Worm (Caenorhabditis elegans): ENCODE results near the gene delm-1.

Gene delm-1

DNA sequence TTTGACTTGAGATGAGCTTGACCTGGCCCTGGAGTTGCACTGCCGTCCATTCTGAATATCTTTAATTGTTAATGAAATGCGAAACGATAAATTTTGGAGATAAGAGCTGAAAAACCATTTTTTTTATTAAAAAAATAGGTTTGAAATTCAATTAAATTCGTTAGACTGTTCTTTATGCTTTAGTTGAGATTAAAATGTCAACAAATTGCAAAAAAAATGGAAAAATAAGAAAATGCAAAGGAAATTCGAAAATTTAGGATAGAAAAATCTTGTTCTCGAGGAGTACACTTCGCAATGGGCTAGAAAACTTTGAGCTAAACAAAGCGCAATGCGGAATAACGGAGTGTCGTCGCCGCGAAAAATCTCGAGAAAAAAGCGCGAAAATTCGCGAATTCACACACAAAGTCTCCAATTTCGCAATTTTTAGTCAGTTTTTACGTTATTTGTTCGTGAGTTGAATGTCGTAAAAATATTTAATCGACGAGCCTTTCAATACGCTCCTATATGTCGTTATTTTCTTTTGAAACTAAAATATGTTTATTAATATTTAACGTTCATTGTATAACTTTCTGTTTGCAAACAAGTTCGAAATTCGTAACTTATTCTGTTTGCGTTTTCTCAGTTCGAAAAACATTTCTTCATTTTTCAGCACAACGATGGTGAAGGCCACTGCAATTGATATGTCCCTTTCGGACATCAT is 11.7 kb upstream of the delm-1 start, which contains the start of the genes rpb-12 and aly-2:
Gene rpb-12, minus strand, starts transcription at position 51 of the 700 bp plus-strand sequence.
Gene aly-2, plus strand, starts transcription at position 650 of the 700 bp plus-strand sequence.
- TF ChIP-seq med-1 (GFP tag; optimal IDR thresholded peaks at IDR 0.05; ENCODE audit: insufficient read depth) (no peak), klf-2 (GFP tag; conservative IDR thresholded peaks at IDR 0.05) (no peak), cog-1 (tag; optimal IDR thresholded peaks at IDR 0.05) (no peak), ref-1 (GFP tag; conservative IDR thresholded peaks at IDR 0.05) (no peak), tab-1 (GFP tag; IDR thresholded peaks at IDR 0.05) (no peak), ztf-29 (GFP tag; IDR thresholded peaks at IDR 0.05) (no peak), T22C8.4 (GFP tag; IDR thresholded peaks at IDR 0.05) (no peak), flt-1 (GFP tag; IDR thresholded peaks at IDR 0.05) (no peak), ztf-23 (GFP tag; IDR thresholded peaks at IDR 0.05) (no peak)

DNA sequence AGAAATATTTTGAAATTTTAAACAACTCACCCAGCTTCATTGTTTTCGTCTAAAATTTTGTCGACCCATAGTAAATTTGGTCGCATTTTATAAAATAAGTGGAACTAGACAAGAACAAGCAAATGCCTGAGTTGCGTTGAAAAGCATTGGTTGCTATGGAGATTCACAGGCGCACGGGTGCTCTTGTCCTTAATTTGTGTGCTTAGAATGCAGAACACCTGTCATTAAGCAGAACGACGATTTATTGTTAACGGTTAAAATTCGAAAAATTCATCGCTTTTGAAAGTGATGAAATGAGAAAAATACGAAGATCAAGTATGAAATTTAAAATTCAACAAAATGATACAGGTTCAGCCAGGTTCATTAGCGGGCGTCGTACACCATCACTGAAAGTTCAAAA is 10.8 kb upstream of the delm-1 start, which contains the start of gene daf-10:
Gene daf-10, minus strand, starts transcription at position 101 of the 400 bp plus-strand sequence.
- TF ChIP-seq tab-1 (GFP tag; IDR thresholded peaks at IDR 0.05), result no peak
- TF ChIP-seq klf-2 (GFP tag; conservative IDR thresholded peaks at IDR 0.05), result no peak
- TF ChIP-seq T22C8.4 (GFP tag; IDR thresholded peaks at IDR 0.05), result no peak
- TF ChIP-seq ztf-29 (GFP tag; IDR thresholded peaks at IDR 0.05), result no peak
- no peak for TF ChIP-seq ztf-23 (GFP tag; IDR thresholded peaks at IDR 0.05)
- no peak for TF ChIP-seq med-1 (GFP tag; optimal IDR thresholded peaks at IDR 0.05; ENCODE audit: insufficient read depth)
- TF ChIP-seq ref-1 (GFP tag; conservative IDR thresholded peaks at IDR 0.05), result no peak
- TF ChIP-seq cog-1 (tag; optimal IDR thresholded peaks at IDR 0.05), result no peak
- no peak for TF ChIP-seq flt-1 (GFP tag; IDR thresholded peaks at IDR 0.05)

DNA sequence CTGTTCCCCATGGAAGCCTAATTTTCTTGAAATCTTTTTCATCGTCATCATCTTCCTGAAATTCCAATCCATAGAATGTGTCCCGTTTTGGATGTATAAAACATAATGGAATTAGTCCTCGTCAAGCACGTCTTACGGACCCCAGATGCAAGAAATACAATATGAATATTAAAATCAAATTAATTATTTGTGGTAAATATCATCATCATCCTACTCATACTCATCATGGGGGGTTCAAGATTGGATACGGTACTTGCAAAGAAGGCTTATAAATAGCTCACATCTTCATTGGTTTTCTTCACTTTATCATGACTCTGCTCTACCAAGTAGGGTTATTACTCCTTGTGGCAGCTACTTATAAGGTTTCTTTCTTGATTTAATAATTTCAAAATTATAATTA is 9.1 kb upstream of the delm-1 start, which contains the start of gene flp-1:
Gene flp-1, plus strand, starts transcription at position 301 of the 400 bp plus-strand sequence.
- TF ChIP-seq ztf-23 (GFP tag; IDR thresholded peaks at IDR 0.05) (no peak), ref-1 (GFP tag; conservative IDR thresholded peaks at IDR 0.05) (no peak), flt-1 (GFP tag; IDR thresholded peaks at IDR 0.05) (no peak), klf-2 (GFP tag; conservative IDR thresholded peaks at IDR 0.05) (no peak), T22C8.4 (GFP tag; IDR thresholded peaks at IDR 0.05) (no peak), cog-1 (tag; optimal IDR thresholded peaks at IDR 0.05) (no peak)

DNA sequence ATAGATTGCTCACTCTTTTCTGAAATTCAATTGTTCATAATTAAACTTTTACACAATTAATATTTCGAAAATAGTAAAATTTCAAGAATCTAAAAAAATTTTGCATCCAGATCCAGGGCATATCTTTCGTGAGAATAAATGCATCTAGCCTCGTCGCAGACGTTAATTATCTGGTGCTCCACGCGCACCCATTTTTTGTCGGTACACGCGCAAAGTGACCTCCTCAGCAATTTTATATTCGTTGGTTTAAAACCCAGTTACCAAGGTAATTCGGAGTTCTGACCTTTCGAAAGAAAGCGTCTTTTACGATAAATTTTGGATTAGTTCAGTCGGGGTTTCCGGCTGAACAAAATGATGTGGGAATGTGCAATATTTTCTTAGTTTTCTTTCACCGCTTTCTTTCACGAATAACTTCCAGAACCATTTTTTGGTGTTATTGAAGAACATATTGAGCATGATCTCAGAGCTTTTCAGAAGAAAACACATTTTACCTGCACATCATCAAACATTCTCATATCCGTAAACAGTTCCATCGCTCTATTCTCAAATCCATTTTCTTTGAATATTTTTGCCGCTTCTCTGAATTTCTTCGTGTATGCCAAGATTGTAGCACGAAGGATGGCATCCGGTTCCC is 5.0 kb upstream of the delm-1 start:
- TF ChIP-seq klf-2 (GFP tag; conservative IDR thresholded peaks at IDR 0.05), result no peak
- no peak for TF ChIP-seq med-1 (GFP tag; optimal IDR thresholded peaks at IDR 0.05; ENCODE audit: insufficient read depth)
- TF ChIP-seq ztf-29 (GFP tag; IDR thresholded peaks at IDR 0.05), result no peak
- TF ChIP-seq cog-1 (tag; optimal IDR thresholded peaks at IDR 0.05), result no peak
- no peak for TF ChIP-seq ztf-23 (GFP tag; IDR thresholded peaks at IDR 0.05)
- no peak for TF ChIP-seq flt-1 (GFP tag; IDR thresholded peaks at IDR 0.05)
- TF ChIP-seq ref-1 (GFP tag; conservative IDR thresholded peaks at IDR 0.05), result no peak
- no peak for TF ChIP-seq T22C8.4 (GFP tag; IDR thresholded peaks at IDR 0.05)
- TF ChIP-seq tab-1 (GFP tag; IDR thresholded peaks at IDR 0.05), result no peak

DNA sequence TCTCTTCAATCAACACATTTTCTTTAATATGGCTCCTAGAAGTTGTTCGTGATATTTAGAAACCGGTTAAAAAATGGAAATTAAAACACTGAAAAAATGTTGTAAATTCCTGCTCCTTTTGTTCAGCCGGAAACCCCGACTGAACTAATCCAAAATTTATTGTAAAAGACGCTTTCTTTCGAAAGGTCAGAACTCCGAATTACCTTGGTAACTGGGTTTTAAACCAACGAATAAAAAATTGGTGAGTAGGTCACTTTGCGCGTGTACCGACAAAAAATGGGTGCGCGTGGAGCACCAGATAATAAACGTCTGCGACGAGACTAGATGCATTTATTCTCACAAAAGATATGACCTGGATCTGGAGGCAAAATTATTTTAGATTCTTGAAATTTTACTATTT is 4.7 kb downstream of the delm-1 start:
- TF ChIP-seq klf-2 (GFP tag; conservative IDR thresholded peaks at IDR 0.05), result no peak
- no peak for TF ChIP-seq med-1 (GFP tag; optimal IDR thresholded peaks at IDR 0.05; ENCODE audit: insufficient read depth)
- TF ChIP-seq ztf-23 (GFP tag; IDR thresholded peaks at IDR 0.05), result no peak
- TF ChIP-seq tab-1 (GFP tag; IDR thresholded peaks at IDR 0.05), result no peak
- TF ChIP-seq ref-1 (GFP tag; conservative IDR thresholded peaks at IDR 0.05), result no peak
- TF ChIP-seq cog-1 (tag; optimal IDR thresholded peaks at IDR 0.05), result no peak
- TF ChIP-seq flt-1 (GFP tag; IDR thresholded peaks at IDR 0.05), result no peak
- no peak for TF ChIP-seq ztf-29 (GFP tag; IDR thresholded peaks at IDR 0.05)
- TF ChIP-seq T22C8.4 (GFP tag; IDR thresholded peaks at IDR 0.05), result no peak

DNA sequence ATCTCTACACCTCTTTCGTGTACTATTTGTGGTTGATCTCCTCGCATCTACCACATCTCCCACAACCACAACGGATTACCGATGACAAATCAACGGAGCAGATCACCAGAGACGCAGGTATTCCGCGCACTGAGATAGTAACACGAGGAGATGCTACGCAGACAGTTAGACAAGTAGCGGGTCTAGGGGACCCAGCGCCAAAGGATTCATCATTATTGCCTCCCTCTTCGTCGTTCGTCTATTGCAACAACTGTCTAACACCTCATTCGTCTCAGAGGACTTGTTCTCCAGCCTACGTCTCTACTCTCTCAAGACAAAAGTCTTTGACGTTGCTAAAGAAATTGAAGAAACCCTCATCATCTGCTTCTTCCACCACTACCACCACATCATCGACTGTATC is 13.7 kb downstream of the delm-1 start:
- TF ChIP-seq ztf-29 (GFP tag; IDR thresholded peaks at IDR 0.05) (no peak), T22C8.4 (GFP tag; IDR thresholded peaks at IDR 0.05) (no peak)

DNA sequence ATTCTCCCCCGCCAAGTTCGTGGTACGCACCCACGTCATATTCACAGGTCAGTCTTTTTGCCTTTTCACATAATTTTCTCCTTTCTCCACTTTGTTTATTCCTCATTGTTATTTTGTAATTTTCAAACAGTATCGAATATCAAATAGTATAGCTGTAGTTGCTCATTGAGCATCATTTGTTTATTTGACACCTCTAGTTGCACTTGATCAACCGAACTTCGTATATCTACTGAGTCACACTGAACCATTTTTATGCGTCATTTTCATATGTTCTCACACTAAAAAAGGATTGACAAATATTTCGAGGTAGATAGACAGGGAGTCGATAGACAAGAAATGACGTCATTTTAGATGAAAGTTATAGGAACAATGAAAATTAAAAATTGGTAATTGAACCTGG is 15.1 kb downstream of the delm-1 start:
- TF ChIP-seq T22C8.4 (GFP tag; IDR thresholded peaks at IDR 0.05) (no peak), tab-1 (GFP tag; IDR thresholded peaks at IDR 0.05) (no peak), klf-2 (GFP tag; conservative IDR thresholded peaks at IDR 0.05) (no peak), ztf-23 (GFP tag; IDR thresholded peaks at IDR 0.05) (no peak), cog-1 (tag; optimal IDR thresholded peaks at IDR 0.05) (no peak), ref-1 (GFP tag; conservative IDR thresholded peaks at IDR 0.05) (no peak), flt-1 (GFP tag; IDR thresholded peaks at IDR 0.05) (no peak), ztf-29 (GFP tag; IDR thresholded peaks at IDR 0.05) (no peak), med-1 (GFP tag; optimal IDR thresholded peaks at IDR 0.05; ENCODE audit: insufficient read depth) (no peak)

DNA sequence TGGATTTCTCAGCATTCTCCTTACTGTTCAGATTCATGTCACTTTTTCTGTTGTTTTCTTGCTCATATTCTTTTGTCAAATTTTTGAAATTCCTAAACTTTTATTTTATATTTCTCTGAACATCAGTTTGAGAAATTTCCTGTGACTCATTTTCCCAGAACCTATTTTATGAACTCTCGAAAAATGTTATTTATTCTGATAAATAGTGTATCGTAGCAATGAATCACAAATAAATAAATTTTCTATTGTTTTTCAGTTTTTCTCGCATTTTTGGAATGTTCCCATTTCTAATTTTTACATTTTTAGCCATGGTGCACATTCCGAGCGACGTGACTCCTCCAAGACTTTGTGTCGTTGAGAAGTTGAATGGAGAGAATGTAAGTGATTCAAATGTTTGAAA is 16.5 kb downstream of the delm-1 start, which contains the start of gene nrfl-1:
Gene nrfl-1, plus strand, starts transcription at position 301 of the 400 bp plus-strand sequence.
- no peak for TF ChIP-seq ref-1 (GFP tag; conservative IDR thresholded peaks at IDR 0.05)
- TF ChIP-seq flt-1 (GFP tag; IDR thresholded peaks at IDR 0.05), result no peak
- no peak for TF ChIP-seq klf-2 (GFP tag; conservative IDR thresholded peaks at IDR 0.05)

DNA sequence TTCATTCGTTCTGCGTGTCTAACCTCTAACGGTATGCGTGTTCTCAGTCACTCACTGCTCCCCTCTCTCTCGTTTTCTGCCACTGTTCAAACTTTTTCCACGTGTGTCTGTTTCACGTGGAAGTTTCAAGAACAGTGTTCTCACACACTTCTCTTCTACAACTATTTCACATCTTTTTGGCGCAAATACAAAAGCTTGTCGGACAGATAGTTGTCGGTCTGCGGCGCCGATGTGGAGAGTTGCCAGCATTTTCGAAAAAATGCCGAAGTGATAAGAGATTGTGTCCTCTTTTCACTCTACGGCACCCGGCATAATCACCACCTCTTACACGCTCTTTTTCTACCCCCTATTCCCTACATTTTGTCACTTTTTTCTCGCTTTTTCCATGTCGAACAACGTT is 16.9 kb downstream of the delm-1 start:
- TF ChIP-seq tab-1 (GFP tag; IDR thresholded peaks at IDR 0.05) (no peak), ztf-29 (GFP tag; IDR thresholded peaks at IDR 0.05) (no peak), klf-2 (GFP tag; conservative IDR thresholded peaks at IDR 0.05) (no peak)

DNA sequence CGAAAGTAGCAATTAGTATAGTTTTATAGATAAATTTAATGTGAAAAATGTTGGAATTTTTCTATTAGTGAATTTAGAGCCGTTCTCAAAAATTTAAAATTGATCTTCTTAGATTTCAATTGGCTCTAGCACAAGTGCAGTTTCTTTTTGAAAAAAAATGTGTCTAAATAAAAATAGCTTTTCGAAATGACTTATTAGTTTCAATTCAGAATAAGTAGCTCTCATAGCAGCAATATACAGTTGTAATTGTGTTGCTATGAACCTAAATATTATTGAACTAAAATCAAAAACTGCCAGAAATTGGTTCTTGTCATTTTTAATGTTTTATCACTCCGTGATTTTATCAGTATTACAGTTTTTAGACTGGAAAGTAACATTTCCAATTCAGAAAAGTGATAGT is 17.6 kb downstream of the delm-1 start:
- TF ChIP-seq T22C8.4 (GFP tag; IDR thresholded peaks at IDR 0.05) (no peak), ztf-23 (GFP tag; IDR thresholded peaks at IDR 0.05) (no peak), med-1 (GFP tag; optimal IDR thresholded peaks at IDR 0.05; ENCODE audit: insufficient read depth) (no peak), cog-1 (tag; optimal IDR thresholded peaks at IDR 0.05) (no peak), klf-2 (GFP tag; conservative IDR thresholded peaks at IDR 0.05) (no peak), ztf-29 (GFP tag; IDR thresholded peaks at IDR 0.05) (no peak), tab-1 (GFP tag; IDR thresholded peaks at IDR 0.05) (no peak), flt-1 (GFP tag; IDR thresholded peaks at IDR 0.05) (no peak), ref-1 (GFP tag; conservative IDR thresholded peaks at IDR 0.05) (no peak)
